Fruit fly (Drosophila melanogaster) whole organism, embryonic: Measurements from ENCODE around the gene GIIIspla2.

ENCODE experiments used
- Antp ChIP-seq: fragments of 200-800 bp; sonication (Bioruptor generic); optimal IDR thresholded peaks from 3 replicates; lab custom pipeline; 2016; ENCODE audit warnings: missing biosample characterization, missing genetic modification characterization
- CG10462 ChIP-seq: fragments of 200-800 bp; sonication (Bioruptor generic); optimal IDR thresholded peaks from 2 replicates; lab custom pipeline; 2016; ENCODE audit warnings: missing biosample characterization, missing genetic modification characterization
- CG10543 ChIP-seq: fragments of 200-800 bp; sonication (Bioruptor generic); optimal IDR thresholded peaks from 3 replicates; lab custom pipeline; 2017; ENCODE audit warnings: missing biosample characterization, mild to moderate bottlenecking, missing genetic modification characterization, moderate library complexity
- CG12299 ChIP-seq: fragments of 200-800 bp; sonication (Bioruptor generic); optimal IDR thresholded peaks from 2 replicates; lab custom pipeline; 2018; ENCODE audit warnings: missing biosample characterization, mild to moderate bottlenecking, missing genetic modification characterization
- CG13123 ChIP-seq: fragments of 200-800 bp; sonication (Bioruptor generic); optimal IDR thresholded peaks from 2 replicates; lab custom pipeline; 2016; ENCODE audit warnings: missing biosample characterization, missing genetic modification characterization
- CG14860 ChIP-seq: fragments of 200-800 bp; sonication (Bioruptor generic); IDR thresholded peaks from 3 replicates; pipeline ENCODE4 v1.3.6; 2022; ENCODE audit warnings: missing biosample characterization, missing genetic modification characterization; ENCODE audit not compliant: partially characterized antibody
- CG15269 ChIP-seq: fragments of 200-800 bp; sonication (Bioruptor generic); optimal IDR thresholded peaks from 2 replicates; lab custom pipeline; 2018; ENCODE audit warnings: missing biosample characterization, mild to moderate bottlenecking, missing genetic modification characterization, moderate library complexity
- CG17186 ChIP-seq: fragments of 200-800 bp; sonication (Bioruptor generic); optimal IDR thresholded peaks from 3 replicates; lab custom pipeline; 2017; ENCODE audit warnings: missing biosample characterization, missing genetic modification reagents, missing genetic modification characterization
- CG17328 ChIP-seq: fragments of 200-800 bp; sonication (Bioruptor generic); IDR thresholded peaks from 2 replicates; pipeline ENCODE4 v1.3.6; 2022; ENCODE audit warnings: missing biosample characterization, missing genetic modification characterization
- CG18599 ChIP-seq: fragments of 200-800 bp; sonication (Bioruptor generic); optimal IDR thresholded peaks from 3 replicates; lab custom pipeline; 2017; ENCODE audit warnings: missing biosample characterization, missing genetic modification characterization, mild to moderate bottlenecking, moderate library complexity, missing genetic modification reagents
- CG2199 ChIP-seq: fragments of 200-800 bp; sonication (Bioruptor generic); IDR thresholded peaks from 3 replicates; pipeline ENCODE4 v1.3.6; 2022; ENCODE audit warnings: missing biosample characterization, missing genetic modification characterization
- CG2678 ChIP-seq: fragments of 200-800 bp; sonication (Bioruptor generic); optimal IDR thresholded peaks from 3 replicates; lab custom pipeline; 2019; ENCODE audit warnings: missing biosample characterization, mild to moderate bottlenecking, missing genetic modification characterization, moderate library complexity
- CG32767 ChIP-seq: fragments of 200-800 bp; sonication (Bioruptor generic); IDR thresholded peaks from 2 replicates; pipeline ENCODE4 v1.3.6; 2022; ENCODE audit warnings: missing biosample characterization, missing genetic modification characterization
- CG4820 ChIP-seq: fragments of 200-800 bp; sonication (Bioruptor generic); optimal IDR thresholded peaks from 3 replicates; lab custom pipeline; 2016; ENCODE audit warnings: missing biosample characterization, missing genetic modification characterization
- CG6272 ChIP-seq: fragments of 200-800 bp; sonication (Bioruptor generic); IDR thresholded peaks from 2 replicates; pipeline ENCODE4 v1.3.6; 2022; ENCODE audit warnings: missing biosample characterization, missing genetic modification characterization
- CG6683 ChIP-seq: fragments of 200-800 bp; sonication (Bioruptor generic); optimal IDR thresholded peaks from 2 replicates; lab custom pipeline; 2017; ENCODE audit warnings: missing biosample characterization, mild to moderate bottlenecking, missing genetic modification characterization, missing genetic modification reagents
- CG9727 ChIP-seq: fragments of 200-800 bp; sonication (Bioruptor generic); optimal IDR thresholded peaks from 3 replicates; lab custom pipeline; 2017; ENCODE audit warnings: missing biosample characterization, mild to moderate bottlenecking, missing genetic modification characterization
- CHES-1-like ChIP-seq: fragments of 200-800 bp; sonication (Bioruptor generic); optimal IDR thresholded peaks from 2 replicates; lab custom pipeline; 2016; ENCODE audit warnings: missing biosample characterization, missing genetic modification characterization
- Hsf ChIP-seq: fragments of 200-800 bp; sonication (Bioruptor generic); optimal IDR thresholded peaks from 3 replicates; lab custom pipeline; 2016; ENCODE audit warnings: missing biosample characterization, missing genetic modification characterization
- Mad ChIP-seq: fragments of 200-800 bp; sonication (Bioruptor generic); optimal IDR thresholded peaks from 2 replicates; lab custom pipeline; 2016; ENCODE audit warnings: missing biosample characterization, missing genetic modification characterization
- Mes4 ChIP-seq: fragments of 200-800 bp; sonication (Bioruptor generic); optimal IDR thresholded peaks from 2 replicates; lab custom pipeline; 2016; ENCODE audit warnings: missing biosample characterization, missing genetic modification characterization
- NFAT ChIP-seq: fragments of 200-800 bp; sonication (Bioruptor generic); IDR thresholded peaks from 2 replicates; pipeline ENCODE4 v1.3.6; 2022; ENCODE audit warnings: missing biosample characterization, missing genetic modification characterization
- Nf-YC ChIP-seq: fragments of 200-800 bp; optimal IDR thresholded peaks from 3 replicates; lab custom pipeline; 2019; ENCODE audit warnings: missing biosample characterization, mild to moderate bottlenecking, missing genetic modification characterization, moderate library complexity
- Oli ChIP-seq: fragments of 200-800 bp; sonication (Bioruptor generic); optimal IDR thresholded peaks from 2 replicates; lab custom pipeline; 2018; ENCODE audit warnings: missing biosample characterization, mild to moderate bottlenecking, missing genetic modification characterization, moderate library complexity
- Side ChIP-seq: fragments of 200-800 bp; sonication (Bioruptor generic); optimal IDR thresholded peaks from 2 replicates; lab custom pipeline; 2016; ENCODE audit warnings: missing biosample characterization, missing genetic modification characterization
- Trl ChIP-seq, 3 experiments: fragments of >200 bp in 2 of 3; fragments of 200-800 bp in 1 of 3; sonication (Bioruptor generic) in 1 of 3; optimal IDR thresholded peaks; 2 replicates in 1 of 3; 3 replicates in 2 of 3; lab custom pipeline; 2016 to 2017; ENCODE audit warnings: missing biosample characterization in 1 of 3, missing genetic modification characterization in 1 of 3
- Xbp1 ChIP-seq: fragments of 200-800 bp; sonication (Bioruptor generic); optimal IDR thresholded peaks from 3 replicates; lab custom pipeline; 2016; ENCODE audit warnings: missing biosample characterization, mild to moderate bottlenecking, missing genetic modification characterization
- Xrp1 ChIP-seq: fragments of 200-800 bp; sonication (Bioruptor generic); IDR thresholded peaks from 2 replicates; pipeline ENCODE4 v1.3.6; 2022; ENCODE audit warnings: missing biosample characterization, missing genetic modification characterization
- abd-A ChIP-seq: fragments of 200-800 bp; sonication (Bioruptor generic); optimal IDR thresholded peaks from 3 replicates; lab custom pipeline; 2019; ENCODE audit warnings: missing biosample characterization, mild to moderate bottlenecking, missing genetic modification characterization, moderate library complexity
- bsh ChIP-seq, 2 experiments: fragments of 200-800 bp; sonication (Bioruptor generic); optimal IDR thresholded peaks; 2 replicates each; lab custom pipeline; 2017 to 2018; ENCODE audit warnings: mild to moderate bottlenecking in 2 of 2, missing biosample characterization in 2 of 2, missing genetic modification characterization in 2 of 2, moderate library complexity in 1 of 2
- cad ChIP-seq: fragments of >200 bp; optimal IDR thresholded peaks from 2 replicates; lab custom pipeline; 2017; ENCODE audit warnings: missing biosample characterization, missing genetic modification characterization
- caup ChIP-seq: fragments of 200-800 bp; sonication (Bioruptor generic); optimal IDR thresholded peaks from 3 replicates; lab custom pipeline; 2017; ENCODE audit warnings: missing biosample characterization, mild to moderate bottlenecking, missing genetic modification characterization, moderate library complexity; ENCODE audit not compliant: severe bottlenecking
- cg ChIP-seq: fragments of 200-800 bp; sonication (Bioruptor generic); optimal IDR thresholded peaks from 3 replicates; lab custom pipeline; 2019; ENCODE audit warnings: missing biosample characterization, mild to moderate bottlenecking, missing genetic modification characterization, moderate library complexity
- crc ChIP-seq: fragments of 200-800 bp; sonication (Bioruptor generic); optimal IDR thresholded peaks from 2 replicates; lab custom pipeline; 2016; ENCODE audit warnings: missing biosample characterization, missing genetic modification characterization
- dm ChIP-seq: fragments of 200-800 bp; sonication (Bioruptor generic); optimal IDR thresholded peaks from 3 replicates; lab custom pipeline; 2016; ENCODE audit warnings: missing biosample characterization, missing genetic modification characterization
- ems ChIP-seq: fragments of 200-800 bp; sonication (Bioruptor generic); optimal IDR thresholded peaks from 3 replicates; lab custom pipeline; 2016; ENCODE audit warnings: missing biosample characterization, missing genetic modification characterization
- gcm ChIP-seq: fragments of 200-800 bp; sonication (Bioruptor generic); optimal IDR thresholded peaks from 2 replicates; lab custom pipeline; 2019; ENCODE audit warnings: missing biosample characterization, mild to moderate bottlenecking, missing genetic modification characterization, moderate library complexity
- kni ChIP-seq: fragments of 200-800 bp; sonication (Bioruptor generic); optimal IDR thresholded peaks from 3 replicates; lab custom pipeline; 2017; ENCODE audit warnings: mild to moderate bottlenecking, missing biosample characterization, missing genetic modification reagents, missing genetic modification characterization
- lab ChIP-seq: fragments of 200-800 bp; sonication (Bioruptor generic); optimal IDR thresholded peaks from 3 replicates; lab custom pipeline; 2017; ENCODE audit warnings: missing biosample characterization, missing genetic modification characterization, mild to moderate bottlenecking, moderate library complexity, missing genetic modification reagents
- mam ChIP-seq: fragments of 200-800 bp; sonication (Bioruptor generic); optimal IDR thresholded peaks from 3 replicates; lab custom pipeline; 2016; ENCODE audit warnings: missing biosample characterization, missing genetic modification characterization
- mirr ChIP-seq: fragments of 200-800 bp; sonication (Bioruptor generic); optimal IDR thresholded peaks from 3 replicates; lab custom pipeline; 2018; ENCODE audit warnings: missing biosample characterization, mild to moderate bottlenecking, missing genetic modification characterization
- nerfin-1 ChIP-seq: fragments of 200-800 bp; sonication (Bioruptor generic); optimal IDR thresholded peaks from 3 replicates; lab custom pipeline; 2019; ENCODE audit warnings: missing biosample characterization, mild to moderate bottlenecking, missing genetic modification characterization, moderate library complexity
- pho ChIP-seq: fragments of 200-800 bp; sonication (Bioruptor generic); optimal IDR thresholded peaks from 2 replicates; lab custom pipeline; 2016; ENCODE audit warnings: missing biosample characterization, missing genetic modification characterization
- row ChIP-seq: fragments of 200-800 bp; sonication (Bioruptor generic); IDR thresholded peaks from 3 replicates; pipeline ENCODE4 v1.3.6; 2022; ENCODE audit warnings: missing biosample characterization, missing genetic modification characterization
- sens ChIP-seq: fragments of 200-800 bp; sonication (Bioruptor generic); peaks from one replicate; lab custom pipeline; 2016; ENCODE audit warnings: missing biosample characterization, missing genetic modification characterization
- sug ChIP-seq: fragments of 200-800 bp; optimal IDR thresholded peaks from 2 replicates; lab custom pipeline; 2019; ENCODE audit warnings: missing biosample characterization, mild to moderate bottlenecking, missing genetic modification characterization, moderate library complexity
- vfl ChIP-seq: fragments of 200-800 bp; sonication (Bioruptor generic); optimal IDR thresholded peaks from 2 replicates; lab custom pipeline; 2016; ENCODE audit warnings: missing biosample characterization, missing genetic modification characterization
- vvl ChIP-seq: fragments of 200-800 bp; sonication (Bioruptor generic); IDR thresholded peaks from 2 replicates; pipeline ENCODE4 v1.3.6; 2022; ENCODE audit warnings: missing biosample characterization, missing genetic modification characterization

The GIIIspla2 gene

dm6 chrX:8141353-8142066 lies 15.9 kb upstream of the GIIIspla2 start (continued):
- TF ChIP-seq CHES-1-like, result peak; percentile 11
- no peak for TF ChIP-seq vfl (GFP tag; lab: Kevin White, UChicago)
- TF ChIP-seq Xbp1 (GFP tag; lab: Kevin White, UChicago), result peak; percentile 16
- peak; percentile 0 for TF ChIP-seq CG6683 (GFP tag; lab: Kevin White, UChicago)
- peak; percentile 72 for TF ChIP-seq nerfin-1
- no peak for TF ChIP-seq cad (GFP tag; lab: Kevin White, UChicago)
- TF ChIP-seq CG9727 (GFP tag; lab: Kevin White, UChicago), result peak; percentile 42
- TF ChIP-seq bsh (GFP tag; optimal IDR thresholded peaks at IDR 0.05; lab: Kevin White, UChicago), result peak in 1 of 2 experiments; percentile 4
- peak; percentile 15 for TF ChIP-seq CG4820
- TF ChIP-seq mirr (GFP tag; lab: Kevin White, UChicago), result peak; percentile 3
- TF ChIP-seq CG13123 (GFP tag; lab: Kevin White, UChicago), result no peak
- no peak for TF ChIP-seq Mes4
- peak; percentile 11 for TF ChIP-seq crc
- peak; percentile 12 for TF ChIP-seq Oli (tag; lab: Kevin White, UChicago)
- TF ChIP-seq caup, result peak; percentile 17
- TF ChIP-seq CG2199, result no peak
- peak; percentile 92 for TF ChIP-seq sens (GFP tag; lab: Kevin White, UChicago)
- no peak for TF ChIP-seq CG17186
- TF ChIP-seq kni (GFP tag; lab: Kevin White, UChicago), result peak; percentile 60
- peak; percentile 27 for TF ChIP-seq Hsf (GFP tag; lab: Kevin White, UChicago)
- peak; percentile 18; the same call in 1 of the 2 replicates for TF ChIP-seq vvl (GFP tag; lab: Robert Waterston, UW)
- no peak for TF ChIP-seq CG14860 (GFP tag; lab: Robert Waterston, UW)
- TF ChIP-seq lab (GFP tag; lab: Kevin White, UChicago), result peak; percentile 60
- TF ChIP-seq Trl (optimal IDR thresholded peaks at IDR 0.05; lab: Kevin White, UChicago), result no peak
- TF ChIP-seq Trl (GFP tag; optimal IDR thresholded peaks at IDR 0.05; lab: Kevin White, UChicago), result peak; percentile 4
- TF ChIP-seq CG10462 (GFP tag; lab: Kevin White, UChicago), result peak; percentile 50
- peak; percentile 51 for TF ChIP-seq mam
- TF ChIP-seq CG2678 (tag; lab: Kevin White, UChicago), result peak; percentile 39
- TF ChIP-seq CG15269 (tag; lab: Kevin White, UChicago), result peak; percentile 3
- peak; percentile 62 for TF ChIP-seq Side
- TF ChIP-seq sug (tag; lab: Kevin White, UChicago), result peak; percentile 10
- 0 out of 3 replicates have a peak, but pooled peaks have one; percentile 24 for TF ChIP-seq row (GFP tag; lab: Robert Waterston, UW)
- TF ChIP-seq NFAT (GFP tag; lab: Robert Waterston, UW), result peak; percentile 35; the same call in 1 of the 2 replicates
- TF ChIP-seq CG6272 (GFP tag; lab: Robert Waterston, UW), result no peak
- TF ChIP-seq CG18599 (GFP tag; lab: Kevin White, UChicago), result peak; percentile 44
- TF ChIP-seq CG32767 (GFP tag; lab: Robert Waterston, UW), result peak; percentile 83
- TF ChIP-seq dm (GFP tag; lab: Kevin White, UChicago), result peak; percentile 11
- TF ChIP-seq CG12299 (tag; lab: Kevin White, UChicago), result peak; percentile 30
- TF ChIP-seq cg (GFP tag; lab: Kevin White, UChicago), result peak; percentile 99
- peak; percentile 8 for TF ChIP-seq pho (GFP tag; lab: Kevin White, UChicago)
- peak; percentile 87 for TF ChIP-seq CG10543 (GFP tag; lab: Kevin White, UChicago)
- peak; percentile 82 for TF ChIP-seq abd-A (tag; lab: Kevin White, UChicago)
- peak; percentile 30 for TF ChIP-seq Nf-YC
- TF ChIP-seq Mad, result peak; percentile 19
- TF ChIP-seq Antp, result peak; percentile 28
- peak; percentile 21; the same call in 1 of the 2 replicates for TF ChIP-seq CG17328 (GFP tag; lab: Robert Waterston, UW)
- peak; percentile 15 for TF ChIP-seq ems (GFP tag; lab: Kevin White, UChicago)
- no peak for TF ChIP-seq gcm (GFP tag; lab: Kevin White, UChicago)
- TF ChIP-seq Xrp1 (GFP tag; lab: Robert Waterston, UW), result peak; percentile 21; the same call in 1 of the 2 replicates
